Fruit fly (Drosophila melanogaster) whole organism: ENCODE measurements around the gene rho-6.

Experiments
- CG8478 ChIP-seq: fragments of >200 bp; optimal IDR thresholded peaks from 2 replicates; lab custom pipeline; 2018; ENCODE audit warnings: inconsistent platforms
- EcR ChIP-seq, 2 experiments: fragments of >200 bp; optimal IDR thresholded peaks; 2 replicates each; lab custom pipeline; 2017; ENCODE audit warnings: missing biosample characterization in 2 of 2, missing genetic modification characterization in 2 of 2, missing genetic modification reagents in 2 of 2
- pan ChIP-seq: fragments of >200 bp; optimal IDR thresholded peaks from 2 replicates; lab custom pipeline; 2017
- usp ChIP-seq: fragments of >200 bp; optimal IDR thresholded peaks from 2 replicates; lab custom pipeline; 2017; ENCODE audit warnings: missing biosample characterization, missing genetic modification characterization, mixed read lengths

- no peak for TF ChIP-seq pan (lab: Kevin White, UChicago)
- no peak for TF ChIP-seq CG8478 (lab: Kevin White, UChicago)
- TF ChIP-seq EcR (GFP tag; optimal IDR thresholded peaks at IDR 0.05; lab: Kevin White, UChicago), result no peak
- no peak for TF ChIP-seq usp
Measured at dm6 chr2L:12097698-12098097, 35.5 kb downstream of the rho-6 start, which contains the start of gene Ced-12.
